Worm (Caenorhabditis elegans) whole organism, L4 larva: Measurements from ENCODE around the gene srw-56.

Experiments
- T20F7.1 ChIP-seq: fragments of 200-800 bp; sonication (Bioruptor generic); optimal IDR thresholded peaks from 2 replicates; lab custom pipeline; 2018; ENCODE audit warnings: mild to moderate bottlenecking, missing genetic modification characterization, missing compliant biosample characterization
- ceh-82 ChIP-seq: sonication (generic microtip); optimal IDR thresholded peaks from 2 replicates; lab custom pipeline; 2017; ENCODE audit warnings: missing biosample characterization, missing genetic modification characterization
- daf-16 ChIP-seq, 3 experiments: sonication (generic microtip); optimal IDR thresholded peaks; 2 replicates each; lab custom pipeline; 2016 to 2017; ENCODE audit warnings: missing genetic modification characterization in 3 of 3, missing genetic modification reagents in 3 of 3, mild to moderate bottlenecking in 2 of 3, missing compliant biosample characterization in 2 of 3, missing biosample characterization in 1 of 3, moderate library complexity in 1 of 3

DNA sequence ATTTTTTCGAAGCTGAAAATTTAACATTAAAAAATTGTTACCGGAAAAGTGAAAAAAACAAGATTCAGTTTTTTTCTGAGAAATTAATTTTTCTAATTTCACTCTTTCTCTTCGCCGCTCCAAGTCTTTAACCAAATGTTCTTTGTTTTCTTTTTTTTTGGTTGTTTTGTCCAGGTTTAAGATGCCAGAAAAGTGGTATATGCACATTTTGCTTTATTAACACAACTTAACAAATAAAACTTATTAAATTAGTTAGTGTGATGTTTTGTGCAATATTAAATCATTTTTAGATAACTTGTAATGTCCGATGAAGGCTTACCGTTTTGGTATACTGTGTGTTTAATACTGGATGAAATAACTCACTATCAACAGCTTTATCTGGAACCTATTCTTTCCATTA, 9.5 kb downstream of the srw-56 start, which contains the start of gene srw-53:
- no peak for TF ChIP-seq ceh-82 (tag; lab: Kevin White, UChicago)
- no peak for TF ChIP-seq daf-16 (GFP tag; optimal IDR thresholded peaks at IDR 0.05; lab: Kevin White, UChicago)
- TF ChIP-seq daf-16 (tag; optimal IDR thresholded peaks at IDR 0.05; lab: Kevin White, UChicago), result no peak
- TF ChIP-seq T20F7.1 (GFP tag; lab: Kevin White, UChicago), result no peak
